Fruit fly (Drosophila melanogaster): ENCODE results near the gene Myo31DF.

The Myo31DF gene

dm6 chr2L:10506557-10507252, at the start of gene Myo31DF, which contains the start of gene CG6094:
Myo31DF (minus strand) TSS chr2L:10506779.
CG6094 (plus strand) TSS chr2L:10507081.
- peak; percentile 30 for TF ChIP-seq noc (tag; optimal IDR thresholded peaks at IDR 0.05)

- no peak for TF ChIP-seq noc (tag; optimal IDR thresholded peaks at IDR 0.05)
These were observed 48.7 kb upstream of the Myo31DF start for dm6 chr2L:10555269-10555668.

dm6 chr2L:10554676-10555075, 48.1 kb upstream of the Myo31DF start:
- no peak for TF ChIP-seq noc (tag; optimal IDR thresholded peaks at IDR 0.05)

- no peak for TF ChIP-seq noc (tag; optimal IDR thresholded peaks at IDR 0.05)
These were observed 47.1 kb upstream of the Myo31DF start for dm6 chr2L:10553692-10554091.

dm6 chr2L:10552807-10553206, 46.2 kb upstream of the Myo31DF start:
- no peak for TF ChIP-seq noc (tag; optimal IDR thresholded peaks at IDR 0.05)

- TF ChIP-seq noc (tag; optimal IDR thresholded peaks at IDR 0.05) = no peak
These were observed 42.3 kb upstream of the Myo31DF start for dm6 chr2L:10548814-10549423.

dm6 chr2L:10544421-10545120, 38.0 kb upstream of the Myo31DF start, which contains the start of gene Trim9:
Trim9 (plus strand) TSS chr2L:10544883.
- no peak for TF ChIP-seq noc (tag; optimal IDR thresholded peaks at IDR 0.05)

dm6 chr2L:10543992-10544391, 37.4 kb upstream of the Myo31DF start:
- TF ChIP-seq noc (tag; optimal IDR thresholded peaks at IDR 0.05) = no peak

dm6 chr2L:10543048-10543752, 36.6 kb upstream of the Myo31DF start:
- no peak for TF ChIP-seq noc (tag; optimal IDR thresholded peaks at IDR 0.05)

dm6 chr2L:10539360-10539759, 32.8 kb upstream of the Myo31DF start:
- no peak for TF ChIP-seq noc (tag; optimal IDR thresholded peaks at IDR 0.05)

- no peak for TF ChIP-seq noc (tag; optimal IDR thresholded peaks at IDR 0.05)
These were observed 27.4 kb upstream of the Myo31DF start, which contains the start of gene CG18302 for dm6 chr2L:10534022-10534421. CG18302 (plus strand) TSS chr2L:10534322.

dm6 chr2L:10531521-10531920, 24.9 kb upstream of the Myo31DF start, which contains the start of gene CG18301:
CG18301 (plus strand) TSS chr2L:10531821.
- TF ChIP-seq noc (tag; optimal IDR thresholded peaks at IDR 0.05) = no peak

- TF ChIP-seq noc (tag; optimal IDR thresholded peaks at IDR 0.05) = no peak
These were observed 23.5 kb upstream of the Myo31DF start for dm6 chr2L:10530089-10530488.

- peak; percentile 21 for TF ChIP-seq noc (tag; optimal IDR thresholded peaks at IDR 0.05)
These were observed 22.4 kb upstream of the Myo31DF start for dm6 chr2L:10528984-10529383.

- peak; percentile 77 for TF ChIP-seq noc (tag; optimal IDR thresholded peaks at IDR 0.05)
These were observed 20.5 kb upstream of the Myo31DF start, which contains the start of gene Lip4 for dm6 chr2L:10526953-10527584. Lip4 (plus strand) TSS chr2L:10527572.
